Fruit fly (Drosophila melanogaster) ovary, adult (tissue): ENCODE measurements around the gene CG7953.

ENCODE experiments used
- CG17801 ChIP-seq: fragments of 200-800 bp; optimal IDR thresholded peaks from 2 replicates; lab custom pipeline; 2019; ENCODE audit warnings: missing biosample characterization, mild to moderate bottlenecking, missing genetic modification characterization, moderate library complexity; ENCODE audit not compliant: partially characterized antibody

Gene CG7953

dm6 chr2L:13851098-13851497 lies 3.4 kb downstream of the CG7953 start:
- TF ChIP-seq CG17801 = no peak

dm6 chr2L:13867653-13868052 lies 19.9 kb downstream of the CG7953 start:
- TF ChIP-seq CG17801 = no peak

dm6 chr2L:13869400-13869799 lies 21.7 kb downstream of the CG7953 start:
- TF ChIP-seq CG17801 = no peak

- TF ChIP-seq CG17801 = no peak
Measured at dm6 chr2L:13873147-13873546, 25.4 kb downstream of the CG7953 start.

dm6 chr2L:13876698-13877097 lies 29.0 kb downstream of the CG7953 start:
- no peak for TF ChIP-seq CG17801

dm6 chr2L:13877934-13878580 lies 30.3 kb downstream of the CG7953 start:
- no peak for TF ChIP-seq CG17801

- peak; percentile 54 for TF ChIP-seq CG17801
Measured at dm6 chr2L:13878801-13879200, 31.1 kb downstream of the CG7953 start.

- no peak for TF ChIP-seq CG17801
Measured at dm6 chr2L:13881387-13881902, 33.7 kb downstream of the CG7953 start.

- TF ChIP-seq CG17801 = no peak
Measured at dm6 chr2L:13881939-13882338, 34.2 kb downstream of the CG7953 start.

- no peak for TF ChIP-seq CG17801
Measured at dm6 chr2L:13884063-13884656, 36.4 kb downstream of the CG7953 start.

- no peak for TF ChIP-seq CG17801
Measured at dm6 chr2L:13884678-13885303, 37.1 kb downstream of the CG7953 start.

- TF ChIP-seq CG17801 = no peak
Measured at dm6 chr2L:13886326-13887073, 38.8 kb downstream of the CG7953 start.

- TF ChIP-seq CG17801 = no peak
Measured at dm6 chr2L:13889934-13890333, 42.2 kb downstream of the CG7953 start.

- no peak for TF ChIP-seq CG17801
Measured at dm6 chr2L:13892826-13893225, 45.1 kb downstream of the CG7953 start.

- TF ChIP-seq CG17801 = no peak
Measured at dm6 chr2L:13893439-13893838, 45.7 kb downstream of the CG7953 start.
